Worm (Caenorhabditis elegans): ENCODE results near the gene C28C12.1.

C28C12.1 gene

DNA sequence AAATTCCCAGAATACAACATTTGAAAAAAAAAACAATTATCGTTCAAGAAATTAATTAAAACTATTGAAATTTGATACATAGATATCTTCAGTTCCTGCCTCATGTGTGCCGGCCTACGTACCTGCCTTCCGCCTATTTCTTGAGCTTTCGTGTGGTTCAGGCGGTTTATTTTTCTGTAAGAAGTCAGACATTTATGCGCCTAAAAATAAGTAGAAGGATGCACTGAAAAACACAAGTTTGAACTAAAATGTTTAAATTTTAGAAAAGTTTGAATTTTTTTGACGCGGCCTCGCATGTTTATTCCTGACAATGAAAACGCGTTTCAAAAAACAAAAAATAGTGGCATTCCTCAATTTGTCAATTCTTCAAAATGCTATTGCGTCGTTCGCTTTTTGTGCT, 27.7 kb upstream of the C28C12.1 start, which contains the start of gene C28C12.11:
C28C12.11 (plus strand) TSS at position 301 of the 400 bp plus-strand sequence.
- no peak for TF ChIP-seq fkh-8 (tag; optimal IDR thresholded peaks at IDR 0.05)
- TF ChIP-seq ceh-88 (GFP tag; IDR thresholded peaks at IDR 0.05): no peak
- no peak for TF ChIP-seq lsy-2 (tag; optimal IDR thresholded peaks at IDR 0.05)
- TF ChIP-seq ceh-8 (GFP tag; optimal IDR thresholded peaks at IDR 0.05): no peak
- TF ChIP-seq fkh-4 (tag; optimal IDR thresholded peaks at IDR 0.05; ENCODE audit: borderline replicate concordance): no peak
- no peak for TF ChIP-seq ces-1 (GFP tag; optimal IDR thresholded peaks at IDR 0.05)
- TF ChIP-seq mep-1 (tag; optimal IDR thresholded peaks at IDR 0.05): no peak
- no peak for TF ChIP-seq nhr-12 (tag; optimal IDR thresholded peaks at IDR 0.05)
- no peak for TF ChIP-seq unc-86 (tag; optimal IDR thresholded peaks at IDR 0.05)
- TF ChIP-seq sox-4 (tag; optimal IDR thresholded peaks at IDR 0.05): no peak
- TF ChIP-seq lin-13 (GFP tag; optimal IDR thresholded peaks at IDR 0.05): no peak
- no peak for TF ChIP-seq nhr-28 (tag; optimal IDR thresholded peaks at IDR 0.05)
- TF ChIP-seq ets-5 (GFP tag; IDR thresholded peaks at IDR 0.05): no peak
- no peak for TF ChIP-seq nhr-71 (tag; optimal IDR thresholded peaks at IDR 0.05)
- no peak for TF ChIP-seq aha-1 (tag; optimal IDR thresholded peaks at IDR 0.05)
- no peak for TF ChIP-seq pag-3 (tag; optimal IDR thresholded peaks at IDR 0.05; ENCODE audit: borderline replicate concordance, insufficient read depth)
- TF ChIP-seq grh-1 (GFP tag; IDR thresholded peaks at IDR 0.05): no peak
- TF ChIP-seq tlp-1 (tag; optimal IDR thresholded peaks at IDR 0.05): no peak
- no peak for TF ChIP-seq lir-3 (tag; optimal IDR thresholded peaks at IDR 0.05; ENCODE audit: poor library complexity)

ce11 chrIV:8475030-8475679, 26.3 kb upstream of the C28C12.1 start:
- TF ChIP-seq nhr-71 (tag; optimal IDR thresholded peaks at IDR 0.05) (peak; percentile 15), lin-35 (GFP tag; optimal IDR thresholded peaks at IDR 0.05) (no peak), elt-2 (tag; optimal IDR thresholded peaks at IDR 0.05) (peak; percentile 66), C16A3.4 (tag; optimal IDR thresholded peaks at IDR 0.05) (no peak), irx-1 (tag; optimal IDR thresholded peaks at IDR 0.05) (no peak), ceh-82 (tag; optimal IDR thresholded peaks at IDR 0.05) (no peak), C34B4.2 (tag; optimal IDR thresholded peaks at IDR 0.05) (no peak), ceh-8 (GFP tag; optimal IDR thresholded peaks at IDR 0.05) (no peak), nhr-84 (tag; optimal IDR thresholded peaks at IDR 0.05) (no peak), blmp-1 (tag; optimal IDR thresholded peaks at IDR 0.05) (peak; percentile 62), rnt-1 (tag; optimal IDR thresholded peaks at IDR 0.05) (peak; percentile 9), efl-1 (optimal IDR thresholded peaks at IDR 0.05) (no peak), efl-1 (GFP tag; optimal IDR thresholded peaks at IDR 0.05 in 1 of 2) (peak in 1 of 2 experiments; percentile 51), lin-14 (GFP tag; optimal IDR thresholded peaks at IDR 0.05) (peak; percentile 39), vab-15 (tag; optimal IDR thresholded peaks at IDR 0.05) (no peak), elt-3 (tag; optimal IDR thresholded peaks at IDR 0.05) (peak in 2 of 6 experiments; percentile 15 to 33), nhr-90 (tag; optimal IDR thresholded peaks at IDR 0.05; ENCODE audit: poor library complexity) (no peak), hlh-4 (tag; optimal IDR thresholded peaks at IDR 0.05) (no peak), mdl-1 (tag; optimal IDR thresholded peaks at IDR 0.05) (no peak), dpl-1 (GFP tag; optimal IDR thresholded peaks at IDR 0.05) (no peak), tbx-2 (tag; optimal IDR thresholded peaks at IDR 0.05) (no peak), sup-37 (GFP tag; optimal IDR thresholded peaks at IDR 0.05) (no peak), nhr-19 (GFP tag; conservative IDR thresholded peaks at IDR 0.05) (no peak), nhr-77 (tag; optimal IDR thresholded peaks at IDR 0.05) (no peak), snpc-4 (tag; optimal IDR thresholded peaks at IDR 0.05) (no peak), mab-9 (GFP tag; IDR thresholded peaks at IDR 0.05) (no peak)
